Fruit fly (Drosophila melanogaster): ENCODE measurements around the gene Met75Ca.

Gene Met75Ca

DNA sequence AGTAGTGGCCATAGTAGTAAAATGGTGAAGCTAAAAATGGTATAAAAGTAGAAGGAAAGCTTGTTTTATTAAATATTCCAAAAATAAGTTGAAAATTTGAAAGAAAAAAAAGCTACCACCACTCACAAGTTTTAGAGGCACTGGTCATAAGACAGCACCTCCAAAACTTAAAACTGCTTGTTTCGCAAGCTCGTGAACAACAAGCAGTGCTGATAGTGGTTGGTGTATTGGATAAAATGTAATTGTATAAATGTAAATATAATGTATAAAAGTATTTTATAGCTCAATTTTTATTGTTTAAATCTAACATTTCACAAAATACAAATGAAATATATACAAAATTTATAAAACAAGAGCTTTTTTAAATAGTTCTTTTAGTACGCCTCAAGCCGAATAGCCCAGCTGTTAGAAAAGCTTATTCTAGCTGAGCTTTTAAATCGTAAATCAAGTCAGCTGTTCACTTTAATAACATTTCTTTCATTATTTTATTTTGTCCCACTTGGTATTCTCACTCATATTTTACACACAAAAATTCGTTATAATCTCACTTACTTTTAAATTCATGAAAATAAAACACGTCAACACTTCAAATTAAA lies 11.8 kb downstream of the Met75Ca start:
- TF ChIP-seq spab (GFP tag; optimal IDR thresholded peaks at IDR 0.05), result no peak
- TF ChIP-seq CG16779 (tag; optimal IDR thresholded peaks at IDR 0.05), result no peak
- TF ChIP-seq dsx (GFP tag; optimal IDR thresholded peaks at IDR 0.05; ENCODE audit: poor library complexity, severe bottlenecking), result no peak
- TF ChIP-seq CG6808 (GFP tag; optimal IDR thresholded peaks at IDR 0.05), result no peak
- TF ChIP-seq Eip78C (GFP tag), result no peak
- no peak for TF ChIP-seq CG10631 (GFP tag; optimal IDR thresholded peaks at IDR 0.05)
- TF ChIP-seq fd85E (GFP tag; optimal IDR thresholded peaks at IDR 0.05), result no peak
- TF ChIP-seq cyc (GFP tag; optimal IDR thresholded peaks at IDR 0.05), result no peak

- TF ChIP-seq dac (GFP tag; optimal IDR thresholded peaks at IDR 0.05) (no peak), CG11294 (GFP tag; IDR thresholded peaks at IDR 0.05) (no peak), Hr39 (GFP tag; optimal IDR thresholded peaks at IDR 0.05) (no peak), net (GFP tag; optimal IDR thresholded peaks at IDR 0.05) (no peak), eg (GFP tag; IDR thresholded peaks at IDR 0.05) (no peak), CG34406 (GFP tag; optimal IDR thresholded peaks at IDR 0.05) (no peak), CG7368 (GFP tag; optimal IDR thresholded peaks at IDR 0.05) (no peak)
Observed at dm6 chr3L:18449691-18450090, 22.5 kb downstream of the Met75Ca start.

DNA sequence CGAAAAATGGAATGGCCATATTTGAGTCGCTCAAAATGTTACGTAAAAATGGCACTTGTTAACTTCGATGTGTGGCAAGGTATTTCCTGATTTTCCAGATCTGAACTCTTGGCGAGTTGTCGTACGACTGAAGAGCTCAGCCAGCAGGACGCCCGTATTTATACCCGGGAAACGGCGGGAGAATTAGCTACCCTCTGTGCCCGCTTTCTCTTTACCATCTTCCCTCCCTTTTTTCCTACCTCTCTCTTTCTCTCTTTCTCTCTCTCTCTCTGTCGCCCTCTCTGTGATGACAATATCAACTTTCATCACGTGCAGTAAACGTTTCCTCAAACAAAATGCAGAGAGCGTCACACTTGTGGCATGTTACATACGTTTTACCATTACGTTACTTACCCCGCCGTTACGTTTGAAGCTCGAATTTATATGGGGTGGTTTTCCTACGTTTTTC lies 32.4 kb downstream of the Met75Ca start, which contains the start of gene skl:
TSS of gene skl (minus strand) at position 134 of the 448 bp plus-strand sequence.
- TF ChIP-seq svp (GFP tag) (peak; percentile 41), CG34406 (GFP tag; optimal IDR thresholded peaks at IDR 0.05) (no peak), fkh (GFP tag; optimal IDR thresholded peaks at IDR 0.05) (peak; percentile 19)

dm6 chr3L:18430600-18430999 lies 41.6 kb downstream of the Met75Ca start:
- TF ChIP-seq CG11902 (GFP tag; optimal IDR thresholded peaks at IDR 0.05) (no peak), Hr39 (GFP tag; optimal IDR thresholded peaks at IDR 0.05) (no peak), net (GFP tag; optimal IDR thresholded peaks at IDR 0.05) (no peak), ss (GFP tag; optimal IDR thresholded peaks at IDR 0.05) (no peak), CG10631 (GFP tag; optimal IDR thresholded peaks at IDR 0.05) (no peak), Smox (GFP tag; optimal IDR thresholded peaks at IDR 0.05) (peak; percentile 5), OdsH (GFP tag; optimal IDR thresholded peaks at IDR 0.05) (peak; percentile 18), CG6276 (GFP tag; optimal IDR thresholded peaks at IDR 0.05) (no peak), CG11294 (GFP tag; IDR thresholded peaks at IDR 0.05) (no peak), CG16779 (tag; optimal IDR thresholded peaks at IDR 0.05) (no peak), Eip75B (GFP tag; optimal IDR thresholded peaks at IDR 0.05) (no peak), dsx (GFP tag; optimal IDR thresholded peaks at IDR 0.05; ENCODE audit: poor library complexity, severe bottlenecking) (no peak), Hr4 (GFP tag; optimal IDR thresholded peaks at IDR 0.05) (no peak), fd85E (GFP tag; optimal IDR thresholded peaks at IDR 0.05) (no peak), CG32006 (GFP tag; optimal IDR thresholded peaks at IDR 0.05) (no peak), spab (GFP tag; optimal IDR thresholded peaks at IDR 0.05) (no peak), svp (GFP tag) (peak; percentile 28), dac (GFP tag; optimal IDR thresholded peaks at IDR 0.05) (no peak), fkh (GFP tag; optimal IDR thresholded peaks at IDR 0.05) (no peak), esn (GFP tag; optimal IDR thresholded peaks at IDR 0.05) (peak; percentile 24), CG31627 (GFP tag; optimal IDR thresholded peaks at IDR 0.05) (no peak)

dm6 chr3L:18425288-18425687 lies 46.9 kb downstream of the Met75Ca start:
- TF ChIP-seq dac (GFP tag; optimal IDR thresholded peaks at IDR 0.05) (no peak), svp (GFP tag) (peak; percentile 50), Smox (GFP tag; optimal IDR thresholded peaks at IDR 0.05) (peak; percentile 14), OdsH (GFP tag; optimal IDR thresholded peaks at IDR 0.05) (peak; percentile 14), Hr39 (GFP tag; optimal IDR thresholded peaks at IDR 0.05) (no peak), Ets96B (tag; optimal IDR thresholded peaks at IDR 0.05) (peak; percentile 24), Met (GFP tag; optimal IDR thresholded peaks at IDR 0.05) (peak; percentile 11), pdm3 (GFP tag; optimal IDR thresholded peaks at IDR 0.05) (peak; percentile 4), CG10669 (GFP tag; optimal IDR thresholded peaks at IDR 0.05) (peak; percentile 9), Eip78C (GFP tag) (peak; percentile 55), achi (GFP tag; optimal IDR thresholded peaks at IDR 0.05) (peak; percentile 20), net (GFP tag; optimal IDR thresholded peaks at IDR 0.05) (no peak), CG3919 (GFP tag; optimal IDR thresholded peaks at IDR 0.05) (peak; percentile 16), topi (GFP tag; optimal IDR thresholded peaks at IDR 0.05) (peak; percentile 5), esn (GFP tag; optimal IDR thresholded peaks at IDR 0.05) (peak; percentile 1), ss (GFP tag; optimal IDR thresholded peaks at IDR 0.05) (no peak), CG32006 (GFP tag; optimal IDR thresholded peaks at IDR 0.05) (peak; percentile 13), spab (GFP tag; optimal IDR thresholded peaks at IDR 0.05) (no peak)
